Fruit fly (Drosophila melanogaster) S2 (cell line): Measurements from ENCODE around the gene CG9853.

Source experiments
- CG8478 ChIP-seq: fragments of >200 bp; optimal IDR thresholded peaks from 2 replicates; lab custom pipeline; 2018
- CTCF ChIP-seq, 2 experiments: fragments of >200 bp; optimal IDR thresholded peaks; 2 replicates each; lab custom pipeline; 2018

CG9853 gene

DNA sequence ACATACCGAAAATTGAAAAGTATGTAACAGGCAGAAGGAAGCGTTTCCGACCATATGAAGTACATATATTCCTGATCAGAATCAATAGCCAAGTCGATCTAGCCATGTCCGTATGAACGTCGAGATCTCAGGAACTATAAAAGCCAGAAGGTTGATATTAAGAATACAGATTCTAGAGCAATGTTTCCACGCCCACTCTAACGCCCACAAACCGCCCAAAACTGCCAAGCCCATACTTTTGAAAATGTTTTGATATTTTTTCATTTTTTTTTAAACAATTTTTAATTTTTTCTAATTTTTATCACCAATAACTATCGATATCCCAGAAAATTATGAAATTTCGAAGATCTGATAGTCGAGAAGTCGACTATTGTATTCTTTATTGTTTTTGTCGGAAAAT, 39.8 kb downstream of the CG9853 start:
- TF ChIP-seq CTCF (optimal IDR thresholded peaks at IDR 0.05; lab: Kevin White, UChicago) (no peak), CG8478 (lab: Kevin White, UChicago) (no peak)

DNA sequence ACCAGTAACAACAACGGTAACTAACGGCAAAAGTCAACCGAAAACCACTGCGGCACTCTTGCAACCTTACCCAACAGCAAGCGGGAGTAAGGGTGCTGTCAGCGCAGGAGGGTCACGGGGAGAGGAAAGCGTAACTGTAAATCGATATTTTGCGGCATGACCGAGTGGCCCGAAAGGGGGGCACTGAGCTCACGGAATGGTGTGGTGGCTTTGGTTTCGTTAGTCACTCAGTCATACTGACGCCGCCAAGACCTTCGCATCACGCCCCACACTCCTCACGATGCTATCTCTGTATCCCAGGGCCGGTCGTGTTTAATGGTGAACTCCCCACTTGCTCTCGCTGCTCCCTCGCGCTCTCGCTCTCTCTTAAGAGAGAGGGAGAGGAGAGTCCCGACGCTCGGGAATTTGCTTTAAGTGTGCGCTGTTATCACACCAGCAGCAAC, 41.1 kb downstream of the CG9853 start:
- TF ChIP-seq CTCF (optimal IDR thresholded peaks at IDR 0.05; lab: Kevin White, UChicago) (no peak), CG8478 (lab: Kevin White, UChicago) (no peak)

DNA sequence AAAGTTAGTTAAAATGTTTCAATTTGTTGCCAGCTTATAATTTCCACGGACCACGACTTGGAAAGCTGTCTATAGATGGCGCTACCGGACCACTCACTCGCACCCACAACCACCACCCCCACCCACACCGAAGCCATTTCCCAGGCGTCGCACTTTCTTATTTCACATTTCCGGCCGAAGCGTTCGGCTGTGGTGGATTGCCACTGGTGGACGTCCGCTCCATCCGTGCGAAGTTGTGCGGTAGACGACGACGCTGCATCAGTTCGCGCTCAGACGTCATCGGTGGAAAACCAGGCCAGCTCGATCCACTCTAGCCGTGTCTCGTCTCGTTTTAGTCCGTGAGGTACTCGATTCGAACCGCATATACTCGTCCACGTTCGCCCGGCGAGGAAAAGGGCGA, 42.2 kb downstream of the CG9853 start, which contains the start of gene CG1090:
TSS of gene CG1090 (plus strand) at position 259 of the 400 bp plus-strand sequence.
- peak in 1 of 2 experiments; percentile 24 for TF ChIP-seq CTCF (optimal IDR thresholded peaks at IDR 0.05; lab: Kevin White, UChicago)
- no peak for TF ChIP-seq CG8478 (lab: Kevin White, UChicago)

DNA sequence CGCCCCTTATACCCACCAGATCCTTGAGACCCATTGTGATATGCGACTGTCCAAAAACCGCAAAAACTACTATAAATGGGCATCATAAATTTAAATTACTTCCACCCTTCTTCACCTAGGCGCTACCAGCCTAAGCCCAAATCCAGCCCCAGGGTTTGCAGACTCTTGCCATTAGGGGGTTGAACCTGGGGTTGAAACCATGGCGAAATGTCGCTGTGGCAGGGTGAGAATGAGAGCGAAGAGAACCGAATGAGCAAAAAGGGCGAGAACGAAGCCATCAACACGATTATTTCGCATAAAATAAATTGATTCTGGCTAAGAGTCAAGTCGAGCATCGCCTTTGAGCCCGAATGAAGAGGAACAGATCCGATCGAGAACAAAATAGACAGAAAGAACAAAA, 48.3 kb downstream of the CG9853 start:
- TF ChIP-seq CG8478 (lab: Kevin White, UChicago) = no peak
- no peak for TF ChIP-seq CTCF (optimal IDR thresholded peaks at IDR 0.05; lab: Kevin White, UChicago)

DNA sequence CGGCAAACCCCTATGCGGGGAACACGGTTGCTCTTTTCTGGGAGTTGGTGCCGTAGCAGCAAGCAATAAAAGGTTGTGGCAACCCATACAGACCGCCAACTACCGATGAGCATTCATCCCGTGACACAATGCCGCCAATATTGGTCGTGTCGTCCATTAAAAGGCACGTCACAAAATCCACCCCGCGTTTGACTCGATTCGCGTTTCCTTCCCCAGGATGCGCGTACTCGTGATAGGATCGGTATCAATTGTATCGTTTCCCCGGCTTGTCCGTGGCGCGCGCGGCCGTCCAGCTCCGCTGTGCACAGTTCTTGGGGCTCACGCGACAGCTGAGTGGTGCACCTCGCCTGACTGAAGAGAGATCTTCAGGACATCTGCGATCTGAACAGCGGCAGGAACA, 51.6 kb downstream of the CG9853 start:
- TF ChIP-seq CG8478 (lab: Kevin White, UChicago) (no peak), CTCF (optimal IDR thresholded peaks at IDR 0.05; lab: Kevin White, UChicago) (no peak)
